Fruit fly (Drosophila melanogaster): ENCODE results near the gene Cad87A.

The Cad87A gene

dm6 chr3R:11856295-11856694 lies 92.6 kb downstream of the Cad87A start:
- TF ChIP-seq Jra (GFP tag; optimal IDR thresholded peaks at IDR 0.05) (no peak), CG32264 (GFP tag; optimal IDR thresholded peaks at IDR 0.05) (no peak), Sp1 (GFP tag; optimal IDR thresholded peaks at IDR 0.05) (no peak), dmrt93B (GFP tag; optimal IDR thresholded peaks at IDR 0.05) (no peak), Hnf4 (GFP tag; optimal IDR thresholded peaks at IDR 0.05) (no peak), Myc (optimal IDR thresholded peaks at IDR 0.05) (no peak), CrebA (GFP tag; optimal IDR thresholded peaks at IDR 0.05; ENCODE audit: borderline replicate concordance) (no peak), GATAd (GFP tag; optimal IDR thresholded peaks at IDR 0.05) (no peak), psq (GFP tag; optimal IDR thresholded peaks at IDR 0.05) (no peak), tai (GFP tag; optimal IDR thresholded peaks at IDR 0.05) (no peak), Dfd (GFP tag; optimal IDR thresholded peaks at IDR 0.05) (no peak), Abd-B (GFP tag; optimal IDR thresholded peaks at IDR 0.05) (no peak), sv (GFP tag; optimal IDR thresholded peaks at IDR 0.05) (no peak), h (GFP tag; optimal IDR thresholded peaks at IDR 0.05) (no peak), lola (GFP tag; optimal IDR thresholded peaks at IDR 0.05) (no peak), br (GFP tag; optimal IDR thresholded peaks at IDR 0.05) (no peak), Rel (GFP tag; optimal IDR thresholded peaks at IDR 0.05) (no peak), Rel (tag; optimal IDR thresholded peaks at IDR 0.05) (no peak), ey (GFP tag; optimal IDR thresholded peaks at IDR 0.05) (no peak), Mio (GFP tag; optimal IDR thresholded peaks at IDR 0.05) (no peak)

- TF ChIP-seq Mio (GFP tag; optimal IDR thresholded peaks at IDR 0.05) (no peak), rgr (GFP tag; optimal IDR thresholded peaks at IDR 0.05) (peak; percentile 1)
These were observed 93.8 kb downstream of the Cad87A start for dm6 chr3R:11855156-11855555.

dm6 chr3R:11851939-11852338 lies 97.0 kb downstream of the Cad87A start:
- TF ChIP-seq Vsx2 (GFP tag; optimal IDR thresholded peaks at IDR 0.05; ENCODE audit: partially characterized antibody) = no peak
- no peak for TF ChIP-seq CG32264 (GFP tag; optimal IDR thresholded peaks at IDR 0.05)
- no peak for TF ChIP-seq dl (GFP tag; optimal IDR thresholded peaks at IDR 0.05; ENCODE audit: insufficient read depth in 1 of 2, partially characterized antibody in 2 of 2)
- TF ChIP-seq dsf (GFP tag; optimal IDR thresholded peaks at IDR 0.05; ENCODE audit: borderline replicate concordance) = no peak
- no peak for TF ChIP-seq CG9705 (GFP tag; optimal IDR thresholded peaks at IDR 0.05)
- TF ChIP-seq sage (GFP tag; optimal IDR thresholded peaks at IDR 0.05) = no peak
- TF ChIP-seq pan (optimal IDR thresholded peaks at IDR 0.05) = no peak
- TF ChIP-seq lola (GFP tag; optimal IDR thresholded peaks at IDR 0.05) = no peak
- TF ChIP-seq HLH106 (tag; optimal IDR thresholded peaks at IDR 0.05) = no peak
- TF ChIP-seq br (GFP tag; optimal IDR thresholded peaks at IDR 0.05) = no peak
- no peak for TF ChIP-seq Sp1 (GFP tag; optimal IDR thresholded peaks at IDR 0.05)
- no peak for TF ChIP-seq OdsH (GFP tag; optimal IDR thresholded peaks at IDR 0.05)
- TF ChIP-seq psq (GFP tag; optimal IDR thresholded peaks at IDR 0.05) = no peak
- TF ChIP-seq tai (GFP tag; optimal IDR thresholded peaks at IDR 0.05) = no peak
- TF ChIP-seq dmrt93B (GFP tag; optimal IDR thresholded peaks at IDR 0.05) = no peak
- no peak for TF ChIP-seq h (GFP tag; optimal IDR thresholded peaks at IDR 0.05)

- no peak for TF ChIP-seq Vsx2 (GFP tag; optimal IDR thresholded peaks at IDR 0.05; ENCODE audit: partially characterized antibody)
- TF ChIP-seq sv (GFP tag; optimal IDR thresholded peaks at IDR 0.05) = peak; percentile 52
- TF ChIP-seq Myc (optimal IDR thresholded peaks at IDR 0.05) = no peak
- TF ChIP-seq fru (GFP tag; optimal IDR thresholded peaks at IDR 0.05) = peak; percentile 37
- TF ChIP-seq h (GFP tag; optimal IDR thresholded peaks at IDR 0.05) = peak; percentile 51
- TF ChIP-seq Abd-B (GFP tag; optimal IDR thresholded peaks at IDR 0.05) = no peak
- peak; percentile 43 for TF ChIP-seq HLH106 (tag; optimal IDR thresholded peaks at IDR 0.05)
- TF ChIP-seq Mio (GFP tag; optimal IDR thresholded peaks at IDR 0.05) = no peak
- TF ChIP-seq ey (GFP tag; optimal IDR thresholded peaks at IDR 0.05) = peak; percentile 48
- TF ChIP-seq sage (GFP tag; optimal IDR thresholded peaks at IDR 0.05) = no peak
- TF ChIP-seq psq (GFP tag; optimal IDR thresholded peaks at IDR 0.05) = peak; percentile 33
- peak; percentile 37 for TF ChIP-seq Sp1 (GFP tag; optimal IDR thresholded peaks at IDR 0.05)
- TF ChIP-seq OdsH (GFP tag; optimal IDR thresholded peaks at IDR 0.05) = peak; percentile 5
- peak; percentile 10 for TF ChIP-seq rgr (GFP tag; optimal IDR thresholded peaks at IDR 0.05)
- no peak for TF ChIP-seq jim (GFP tag; optimal IDR thresholded peaks at IDR 0.05)
- TF ChIP-seq woc (GFP tag; optimal IDR thresholded peaks at IDR 0.05) = peak; percentile 21
- peak in 1 of 2 experiments; percentile 33 for TF ChIP-seq foxo (GFP tag; optimal IDR thresholded peaks at IDR 0.05)
- TF ChIP-seq br (GFP tag; optimal IDR thresholded peaks at IDR 0.05) = peak; percentile 15
- TF ChIP-seq brk (GFP tag; optimal IDR thresholded peaks at IDR 0.05) = no peak
- TF ChIP-seq usp (GFP tag; optimal IDR thresholded peaks at IDR 0.05) = no peak
- no peak for TF ChIP-seq pan (optimal IDR thresholded peaks at IDR 0.05)
- TF ChIP-seq Dif (GFP tag; optimal IDR thresholded peaks at IDR 0.05; ENCODE audit: partially characterized antibody) = no peak
These were observed 97.7 kb downstream of the Cad87A start for dm6 chr3R:11850917-11851897.

Data from whole organism, wandering third instar larva.